Worm (Caenorhabditis elegans): ENCODE results near the gene Y17G9B.5.

ce11 chrIV:4723687-4724086, 26.4 kb upstream of the Y17G9B.5 start:
- no peak for TF ChIP-seq aly-2 (tag; optimal IDR thresholded peaks at IDR 0.05)
- no peak for TF ChIP-seq fos-1 (tag; optimal IDR thresholded peaks at IDR 0.05)
- TF ChIP-seq lin-15B (tag; optimal IDR thresholded peaks at IDR 0.05), result no peak
- TF ChIP-seq skn-1 (tag; optimal IDR thresholded peaks at IDR 0.05), result no peak
- no peak for TF ChIP-seq ama-1 (optimal IDR thresholded peaks at IDR 0.05)
- TF ChIP-seq unc-62 (GFP tag; optimal IDR thresholded peaks at IDR 0.05), result no peak
- no peak for TF ChIP-seq ceh-28 (tag; optimal IDR thresholded peaks at IDR 0.05)
- TF ChIP-seq snpc-4 (tag; optimal IDR thresholded peaks at IDR 0.05), result no peak
- no peak for TF ChIP-seq ceh-16 (tag; optimal IDR thresholded peaks at IDR 0.05)
- no peak for TF ChIP-seq nhr-11 (tag; optimal IDR thresholded peaks at IDR 0.05)
- TF ChIP-seq tbx-2 (tag; optimal IDR thresholded peaks at IDR 0.05), result no peak
- no peak for TF ChIP-seq elt-3 (tag; optimal IDR thresholded peaks at IDR 0.05)
